Worm (Caenorhabditis elegans): ENCODE data around the gene R05H10.3.
A peak's percentile ranks its signal among the peaks of the same experiment; 100 is the strongest.

Gene R05H10.3

DNA sequence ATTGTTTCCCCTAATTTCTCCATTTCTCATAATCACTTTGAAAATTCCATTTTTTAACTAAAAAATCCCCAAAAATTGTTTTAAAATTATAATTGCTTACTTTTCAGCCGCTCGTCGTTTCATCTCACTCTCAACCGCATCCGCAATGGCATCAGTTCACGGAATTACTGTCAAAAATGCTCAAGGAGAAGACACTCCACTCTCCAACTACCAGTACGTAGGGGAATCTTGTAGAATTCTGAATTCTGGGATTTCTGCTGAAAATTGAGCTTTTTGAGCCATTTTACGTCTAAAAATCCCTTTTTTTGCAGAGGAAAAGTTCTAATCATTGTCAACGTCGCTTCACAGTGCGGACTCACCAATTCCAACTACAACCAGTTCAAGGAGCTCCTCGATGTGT is 2.2 kb upstream of the R05H10.3 start:
- no peak for TF ChIP-seq ztf-26 (tag; optimal IDR thresholded peaks at IDR 0.05)
- TF ChIP-seq dox-1 (GFP tag; IDR thresholded peaks at IDR 0.05): 0 out of 2 replicates have a peak, but pooled peaks have one; percentile 8
- TF ChIP-seq madf-3 (GFP tag; IDR thresholded peaks at IDR 0.05): no peak
- no peak for TF ChIP-seq mel-28 (tag; optimal IDR thresholded peaks at IDR 0.05; ENCODE audit: borderline replicate concordance)
- no peak for TF ChIP-seq pha-4 (tag; optimal IDR thresholded peaks at IDR 0.05)
- no peak for TF ChIP-seq hrde-1 (tag; optimal IDR thresholded peaks at IDR 0.05; ENCODE audit: borderline replicate concordance)

DNA sequence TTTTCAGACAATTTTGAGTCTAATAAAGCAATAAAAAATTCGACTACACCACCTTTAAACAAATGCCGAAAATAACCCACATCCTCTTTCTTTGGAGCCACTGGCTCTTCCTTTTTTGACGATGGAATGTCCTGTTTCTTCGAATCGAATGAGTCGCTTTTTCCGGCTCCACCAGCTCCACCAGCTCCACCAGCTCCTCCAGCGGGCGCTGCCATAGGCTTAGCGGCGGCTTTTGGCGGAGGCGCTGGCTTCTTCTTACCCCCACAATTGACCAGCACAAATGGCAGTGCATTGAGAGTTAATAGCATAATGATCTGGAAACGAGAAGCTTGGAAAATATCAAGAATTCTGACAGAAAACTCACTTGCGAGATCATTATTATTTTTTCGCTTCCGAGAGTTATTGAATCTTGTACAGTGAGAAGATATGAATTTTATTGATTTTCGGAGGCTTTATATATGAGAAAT is 7.0 kb downstream of the R05H10.3 start, which contains the start of gene Y53F4A.2:
Y53F4A.2 (minus strand) TSS at position 417 of the 467 bp plus-strand sequence.
- TF ChIP-seq cebp-1 (GFP tag; IDR thresholded peaks at IDR 0.05) (no peak), cebp-1 (tag; optimal IDR thresholded peaks at IDR 0.05) (no peak), rcor-1 (GFP tag; IDR thresholded peaks at IDR 0.05) (no peak), hrde-1 (tag; optimal IDR thresholded peaks at IDR 0.05; ENCODE audit: borderline replicate concordance) (no peak), lsl-1 (GFP tag; optimal IDR thresholded peaks at IDR 0.05) (no peak), Y67H2A.10 (GFP tag; conservative IDR thresholded peaks at IDR 0.05) (no peak), bed-1 (GFP tag; IDR thresholded peaks at IDR 0.05) (no peak), egrh-3 (GFP tag; IDR thresholded peaks at IDR 0.05) (peak; percentile 38; the same call in 1 of the 2 replicates), zfh-2 (GFP tag; conservative IDR thresholded peaks at IDR 0.05) (peak; percentile 68), F52B5.7 (tag; optimal IDR thresholded peaks at IDR 0.05) (no peak), nhr-120 (GFP tag; IDR thresholded peaks at IDR 0.05) (no peak), nfyb-1 (GFP tag; IDR thresholded peaks at IDR 0.05) (no peak), Y79H2A.3 (GFP tag; conservative IDR thresholded peaks at IDR 0.05) (no peak)

DNA sequence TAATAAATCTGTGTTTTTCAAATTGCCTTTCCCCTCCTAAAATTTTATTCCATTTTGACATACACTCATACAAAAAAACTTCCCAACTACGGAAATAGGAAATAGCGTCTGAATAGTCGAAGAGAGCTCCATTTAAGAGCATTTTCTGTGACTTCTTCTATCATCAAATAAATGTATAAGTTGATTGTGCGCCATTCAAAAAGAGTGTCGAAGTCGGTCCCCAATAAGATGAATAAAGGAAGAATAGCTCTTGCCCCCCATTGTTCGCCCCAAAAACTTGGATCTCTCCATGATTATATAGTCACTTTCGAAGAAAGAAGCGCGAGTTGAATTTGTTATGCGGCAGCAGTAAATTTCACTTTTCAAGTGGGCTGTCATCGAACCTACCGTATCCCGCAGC is 22.8 kb downstream of the R05H10.3 start:
- TF ChIP-seq egrh-3 (GFP tag; IDR thresholded peaks at IDR 0.05): no peak

DNA sequence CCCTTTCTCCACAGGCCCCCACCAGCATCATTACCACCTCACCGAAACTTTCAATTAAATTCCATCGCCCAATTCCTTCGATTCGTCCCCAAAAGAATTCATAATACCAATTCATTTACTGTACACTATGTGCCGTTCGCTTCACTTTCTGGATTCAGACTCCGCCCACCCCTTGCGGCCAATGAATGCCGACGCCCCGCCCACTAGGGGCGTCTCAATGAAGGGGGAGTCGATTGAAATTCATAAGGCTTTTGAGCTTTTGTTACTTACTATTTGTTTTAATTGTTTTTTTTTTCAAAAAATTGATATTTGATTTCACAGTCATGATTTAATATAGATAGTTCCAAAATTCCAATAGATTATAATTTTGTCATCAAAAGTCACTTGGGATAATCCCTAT is 26.8 kb downstream of the R05H10.3 start:
- TF ChIP-seq sdz-38 (tag; optimal IDR thresholded peaks at IDR 0.05): no peak
- no peak for TF ChIP-seq tbp1 (GFP tag; optimal IDR thresholded peaks at IDR 0.05)
- no peak for TF ChIP-seq lin-54 (GFP tag; optimal IDR thresholded peaks at IDR 0.05)
- TF ChIP-seq aptf-3 (GFP tag; IDR thresholded peaks at IDR 0.05): no peak

DNA sequence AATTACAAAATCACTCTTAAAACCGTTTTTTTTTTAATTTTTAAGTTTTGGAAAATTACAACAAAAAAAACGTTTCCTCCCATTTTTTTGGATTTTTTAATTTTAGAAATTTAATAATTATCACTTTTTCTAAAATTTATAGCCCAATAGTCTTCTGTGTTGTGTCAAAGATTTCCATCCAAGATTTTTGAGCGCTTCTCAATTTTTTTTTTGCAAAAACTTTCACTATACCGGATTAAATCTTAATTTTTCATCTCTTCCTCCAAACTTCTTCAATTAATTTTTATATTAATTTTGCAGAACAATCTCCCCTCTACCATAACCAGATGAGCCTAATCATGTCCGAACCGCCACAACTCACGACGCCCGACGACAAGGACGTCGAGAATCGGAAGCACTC is 32.4 kb downstream of the R05H10.3 start, which contains the start of gene cog-1:
cog-1 (plus strand) TSS at position 301 of the 400 bp plus-strand sequence.
- TF ChIP-seq lsy-27 (tag; optimal IDR thresholded peaks at IDR 0.05; ENCODE audit: borderline replicate concordance, insufficient read depth) (no peak), cebp-1 (GFP tag; IDR thresholded peaks at IDR 0.05) (no peak), cebp-1 (tag; optimal IDR thresholded peaks at IDR 0.05) (no peak), Y67H2A.10 (GFP tag; conservative IDR thresholded peaks at IDR 0.05) (no peak), egl-18 (GFP tag; IDR thresholded peaks at IDR 0.05) (no peak), cebp-2 (GFP tag; IDR thresholded peaks at IDR 0.05) (no peak), ceh-100 (GFP tag; IDR thresholded peaks at IDR 0.05) (no peak), die-1 (tag; optimal IDR thresholded peaks at IDR 0.05) (no peak)

DNA sequence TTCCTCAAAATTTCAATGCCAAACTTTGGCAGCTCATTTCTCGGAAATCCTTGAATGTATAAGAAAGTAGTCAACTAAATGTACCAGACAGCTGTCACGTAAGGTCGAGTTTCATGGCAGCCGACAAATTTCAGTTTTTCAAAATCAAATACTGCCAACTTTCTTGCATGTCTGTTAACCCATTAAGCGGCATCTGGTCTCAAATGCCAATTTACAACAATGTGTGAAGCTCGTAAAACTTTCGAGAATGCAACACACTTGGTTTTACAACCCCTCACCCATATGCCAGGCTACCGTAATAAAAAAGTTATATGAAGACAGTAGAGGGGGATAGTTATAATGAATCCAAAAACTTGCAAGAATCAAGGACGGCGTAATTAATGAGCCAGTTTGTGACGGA is 33.9 kb downstream of the R05H10.3 start:
- no peak for TF ChIP-seq lsl-1 (GFP tag; optimal IDR thresholded peaks at IDR 0.05)
- no peak for TF ChIP-seq F33H1.4 (GFP tag; IDR thresholded peaks at IDR 0.05)
- TF ChIP-seq ztf-26 (tag; optimal IDR thresholded peaks at IDR 0.05): no peak
- no peak for TF ChIP-seq dpl-1 (GFP tag; optimal IDR thresholded peaks at IDR 0.05)
- no peak for TF ChIP-seq bed-2 (GFP tag; IDR thresholded peaks at IDR 0.05)
- TF ChIP-seq nfya-2 (GFP tag; IDR thresholded peaks at IDR 0.05): no peak
- no peak for TF ChIP-seq ceh-91 (GFP tag; IDR thresholded peaks at IDR 0.05)
- TF ChIP-seq C17E4.6 (GFP tag; IDR thresholded peaks at IDR 0.05): no peak
- TF ChIP-seq Y53F4B.3 (GFP tag; IDR thresholded peaks at IDR 0.05): no peak
- no peak for TF ChIP-seq let-607 (tag; optimal IDR thresholded peaks at IDR 0.05)
- TF ChIP-seq ceh-79 (tag; optimal IDR thresholded peaks at IDR 0.05): no peak
